Worm (Caenorhabditis elegans): Measurements from ENCODE around the gene C49H3.16.

DNA sequence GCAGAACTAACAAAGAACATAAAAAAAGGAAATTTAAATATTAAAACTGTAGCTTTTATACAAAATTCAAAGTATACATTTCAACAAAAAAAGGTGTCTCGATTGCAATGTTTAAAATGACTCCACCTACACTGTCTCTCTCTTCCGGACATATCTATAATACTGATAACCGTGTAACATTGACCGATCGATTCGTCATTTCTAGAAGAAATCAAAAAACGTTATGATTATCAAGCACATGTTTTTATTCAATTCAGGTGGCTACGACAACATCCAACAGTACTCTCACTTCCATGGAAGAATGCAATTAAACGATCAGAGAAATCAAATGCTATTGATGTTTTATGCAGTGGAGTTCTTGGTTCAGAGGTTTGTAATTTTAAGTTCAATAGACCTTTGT is 21.7 kb upstream of the C49H3.16 start:
- TF ChIP-seq dao-5 (tag; optimal IDR thresholded peaks at IDR 0.05) = no peak
- TF ChIP-seq W03F9.2 (tag; optimal IDR thresholded peaks at IDR 0.05) = no peak
- TF ChIP-seq him-1 (tag; optimal IDR thresholded peaks at IDR 0.05) = no peak

All from whole organism, L4/young adult.